Worm (Caenorhabditis elegans): Measurements from ENCODE around the gene szy-2.

ce11 chrIII:5417921-5418320 lies 46.8 kb upstream of the szy-2 start:
- TF ChIP-seq dmd-4 (tag; optimal IDR thresholded peaks at IDR 0.05; ENCODE audit: borderline replicate concordance) (no peak), ahr-1 (tag; optimal IDR thresholded peaks at IDR 0.05) (no peak), nfya-1 (tag; optimal IDR thresholded peaks at IDR 0.05) (no peak)

All from whole organism, late embryonic.